Worm (Caenorhabditis elegans) whole organism, late embryonic: ENCODE data around the gene srt-13.
"Not testable (repeated sequence)": the region's sequence is repeated elsewhere in the genome, so short reads cannot be mapped to it uniquely, and the experiment has no call there.

Source experiments
- K09A11.1 ChIP-seq: sonication (generic microtip); optimal IDR thresholded peaks from 2 replicates; lab custom pipeline; 2017; ENCODE audit warnings: antibody characterized with exemption, mild to moderate bottlenecking, missing genetic modification characterization, missing compliant biosample characterization; ENCODE audit not compliant: insufficient read depth
- ama-1 ChIP-seq: fragments of 150-350 bp; optimal IDR thresholded peaks from 2 replicates; lab custom pipeline; 2014
- ceh-9 ChIP-seq: sonication (generic microtip); optimal IDR thresholded peaks from 2 replicates; lab custom pipeline; 2016; ENCODE audit warnings: mild to moderate bottlenecking, missing genetic modification characterization, inconsistent platforms, missing compliant biosample characterization
- elt-4 ChIP-seq: sonication (generic microtip); optimal IDR thresholded peaks from 2 replicates; lab custom pipeline; 2016; ENCODE audit warnings: missing genetic modification characterization, missing compliant biosample characterization
- fkh-6 ChIP-seq: sonication (generic microtip); optimal IDR thresholded peaks from 2 replicates; lab custom pipeline; 2016; ENCODE audit warnings: missing genetic modification characterization, missing compliant biosample characterization
- hlh-15 ChIP-seq: sonication (generic microtip); optimal IDR thresholded peaks from 2 replicates; lab custom pipeline; 2016; ENCODE audit warnings: missing genetic modification characterization, missing compliant biosample characterization
- nhr-11 ChIP-seq: fragments of 150-350 bp; optimal IDR thresholded peaks from 2 replicates; lab custom pipeline; 2014; ENCODE audit warnings: missing biosample characterization, missing genetic modification characterization
- pqm-1 ChIP-seq: sonication (generic microtip); optimal IDR thresholded peaks from 2 replicates; lab custom pipeline; 2016; ENCODE audit warnings: missing genetic modification characterization, missing compliant biosample characterization
- pros-1 ChIP-seq: fragments of 150-350 bp; optimal IDR thresholded peaks from 2 replicates; lab custom pipeline; 2014; ENCODE audit warnings: missing biosample characterization, missing genetic modification reagents, missing genetic modification characterization
- unc-3 ChIP-seq, 2 experiments: fragments of 200-800 bp in 1 of 2; sonication (Bioruptor generic) in 1 of 2; sonication (generic microtip) in 1 of 2; conservative IDR thresholded peaks in 1 of 2; optimal IDR thresholded peaks in 1 of 2; 2 replicates each; pipeline versions ENCODE4 v1.3.6 to Lab custom; 2016 to 2022; ENCODE audit warnings: missing compliant biosample characterization in 2 of 2, missing genetic modification characterization in 2 of 2, missing genetic modification reagents in 1 of 2
- unc-55 ChIP-seq: sonication (generic microtip); optimal IDR thresholded peaks from 2 replicates; lab custom pipeline; 2017; ENCODE audit warnings: missing biosample characterization, missing genetic modification reagents, missing genetic modification characterization

- TF ChIP-seq unc-55 (GFP tag; lab: Kevin White, UChicago); pqm-1; K09A11.1 (tag; lab: Kevin White, UChicago); pros-1; unc-3 (GFP tag; conservative IDR thresholded peaks at IDR 0.05; lab: Robert Waterston, UW); unc-3 (tag; optimal IDR thresholded peaks at IDR 0.05; lab: Kevin White, UChicago); ama-1 (lab: Kevin White, UChicago); hlh-15 (tag; lab: Kevin White, UChicago); elt-4 (tag; lab: Kevin White, UChicago); ceh-9; fkh-6 (tag; lab: Kevin White, UChicago); nhr-11 (tag; lab: Kevin White, UChicago): not testable (repeated sequence)
Observed at ce11 chrV:4284737-4285136, 34.8 kb upstream of the srt-13 start, which contains the start of gene srt-19.
